Fruit fly (Drosophila melanogaster) whole organism, embryonic: ENCODE results near the gene Muc14A.
A peak's percentile ranks its signal among the peaks of the same experiment; 100 is the strongest.

Experiments
- Awh ChIP-seq: fragments of 200-800 bp; sonication (Bioruptor generic); IDR thresholded peaks from 2 replicates; pipeline ENCODE4, ENCODE4 v1.3.6; 2022; ENCODE audit warnings: missing biosample characterization, missing genetic modification characterization
- B-H2 ChIP-seq: fragments of 200-800 bp; sonication (Bioruptor generic); optimal IDR thresholded peaks from 2 replicates; lab custom pipeline; 2018; ENCODE audit warnings: missing biosample characterization, mild to moderate bottlenecking, missing genetic modification characterization
- CG10209 ChIP-seq: fragments of 200-800 bp; sonication (Bioruptor generic); optimal IDR thresholded peaks from 3 replicates; lab custom pipeline; 2017; ENCODE audit warnings: missing biosample characterization, mild to moderate bottlenecking, missing genetic modification characterization, missing genetic modification reagents
- CG11093 ChIP-seq: fragments of 200-800 bp; sonication (Bioruptor generic); IDR thresholded peaks from 3 replicates; pipeline ENCODE4 v1.3.6; 2022; ENCODE audit warnings: missing biosample characterization, missing genetic modification characterization
- CG11723 ChIP-seq: fragments of 200-800 bp; sonication (Bioruptor generic); optimal IDR thresholded peaks from 2 replicates; lab custom pipeline; 2017; ENCODE audit warnings: missing biosample characterization, mild to moderate bottlenecking, missing genetic modification characterization
- CG14014 ChIP-seq: fragments of 200-800 bp; sonication (Bioruptor generic); IDR thresholded peaks from 2 replicates; pipeline ENCODE4 v1.3.6; 2022; ENCODE audit warnings: missing biosample characterization, missing genetic modification characterization
- CG17359 ChIP-seq: fragments of 200-800 bp; sonication (Bioruptor generic); optimal IDR thresholded peaks from 3 replicates; lab custom pipeline; 2018; ENCODE audit warnings: missing biosample characterization, mild to moderate bottlenecking, missing genetic modification characterization, moderate library complexity
- CG18599 ChIP-seq: fragments of 200-800 bp; sonication (Bioruptor generic); optimal IDR thresholded peaks from 3 replicates; lab custom pipeline; 2017; ENCODE audit warnings: missing biosample characterization, missing genetic modification characterization, mild to moderate bottlenecking, moderate library complexity, missing genetic modification reagents
- CG3847 ChIP-seq: fragments of 200-800 bp; sonication (Bioruptor generic); IDR thresholded peaks from 2 replicates; pipeline ENCODE4 v1.3.6; 2022; ENCODE audit warnings: missing biosample characterization, missing genetic modification characterization
- CG4404 ChIP-seq: fragments of 200-800 bp; sonication (Bioruptor generic); IDR thresholded peaks from 2 replicates; pipeline ENCODE4 v1.3.6; 2022; ENCODE audit warnings: missing biosample characterization, missing genetic modification characterization
- CG4820 ChIP-seq: fragments of 200-800 bp; sonication (Bioruptor generic); optimal IDR thresholded peaks from 3 replicates; lab custom pipeline; 2016; ENCODE audit warnings: missing biosample characterization, missing genetic modification characterization
- CG5245 ChIP-seq: fragments of 200-800 bp; sonication (Bioruptor generic); optimal IDR thresholded peaks from 3 replicates; lab custom pipeline; 2016; ENCODE audit warnings: missing biosample characterization, missing genetic modification characterization
- CG6175 ChIP-seq: fragments of 200-800 bp; sonication (Bioruptor generic); IDR thresholded peaks from 3 replicates; pipeline ENCODE4 v1.3.6; 2022; ENCODE audit warnings: missing biosample characterization, missing genetic modification characterization
- CG6254 ChIP-seq: fragments of 200-800 bp; sonication (Bioruptor generic); optimal IDR thresholded peaks from 3 replicates; lab custom pipeline; 2017; ENCODE audit warnings: mild to moderate bottlenecking, missing biosample characterization, missing genetic modification reagents, missing genetic modification characterization
- CG6654 ChIP-seq: fragments of 200-800 bp; sonication (Bioruptor generic); optimal IDR thresholded peaks from 2 replicates; lab custom pipeline; 2017; ENCODE audit warnings: missing biosample characterization, mild to moderate bottlenecking, missing genetic modification characterization
- CG9727 ChIP-seq: fragments of 200-800 bp; sonication (Bioruptor generic); optimal IDR thresholded peaks from 3 replicates; lab custom pipeline; 2017; ENCODE audit warnings: missing biosample characterization, mild to moderate bottlenecking, missing genetic modification characterization
- CHES-1-like ChIP-seq: fragments of 200-800 bp; sonication (Bioruptor generic); optimal IDR thresholded peaks from 2 replicates; lab custom pipeline; 2016; ENCODE audit warnings: missing biosample characterization, missing genetic modification characterization
- Deaf1 ChIP-seq: fragments of 200-800 bp; optimal IDR thresholded peaks from 3 replicates; lab custom pipeline; 2019; ENCODE audit warnings: missing biosample characterization, mild to moderate bottlenecking, missing genetic modification characterization, moderate library complexity
- Dll ChIP-seq: fragments of 200-800 bp; sonication (Bioruptor generic); IDR thresholded peaks from 4 replicates; pipeline ENCODE4 v1.3.6; 2022; ENCODE audit warnings: missing biosample characterization, missing genetic modification characterization; ENCODE audit not compliant: partially characterized antibody
- GATAe ChIP-seq: fragments of 200-800 bp; sonication (Bioruptor generic); conservative IDR thresholded peaks from 2 replicates; pipeline ENCODE4 v1.3.6; 2022; ENCODE audit warnings: missing biosample characterization, missing genetic modification characterization
- HHEX ChIP-seq: fragments of 200-800 bp; sonication (Bioruptor generic); optimal IDR thresholded peaks from 3 replicates; lab custom pipeline; 2017; ENCODE audit warnings: missing biosample characterization, mild to moderate bottlenecking, missing genetic modification characterization, missing genetic modification reagents
- HLH4C ChIP-seq: fragments of 200-800 bp; sonication (Bioruptor generic); IDR thresholded peaks from 3 replicates; pipeline ENCODE4 v1.3.6; 2022; ENCODE audit warnings: missing biosample characterization, missing genetic modification characterization; ENCODE audit not compliant: partially characterized antibody
- Lpt ChIP-seq: fragments of >200 bp; optimal IDR thresholded peaks from 2 replicates; lab custom pipeline; 2018; ENCODE audit warnings: missing biosample characterization, missing genetic modification characterization
- NFAT ChIP-seq: fragments of 200-800 bp; sonication (Bioruptor generic); IDR thresholded peaks from 2 replicates; pipeline ENCODE4 v1.3.6; 2022; ENCODE audit warnings: missing biosample characterization, missing genetic modification characterization
- Oaz ChIP-seq: fragments of 200-800 bp; sonication (Bioruptor generic); IDR thresholded peaks from 2 replicates; pipeline ENCODE4 v1.3.6; 2022; ENCODE audit warnings: missing biosample characterization, missing genetic modification characterization
- Oli ChIP-seq: fragments of 200-800 bp; sonication (Bioruptor generic); optimal IDR thresholded peaks from 2 replicates; lab custom pipeline; 2018; ENCODE audit warnings: missing biosample characterization, mild to moderate bottlenecking, missing genetic modification characterization, moderate library complexity
- Ravus ChIP-seq: fragments of 200-800 bp; sonication (Bioruptor generic); IDR thresholded peaks from 2 replicates; pipeline ENCODE4 v1.3.6; 2022; ENCODE audit warnings: missing biosample characterization, missing genetic modification characterization
- TFAM ChIP-seq: fragments of 200-800 bp; sonication (Bioruptor generic); optimal IDR thresholded peaks from 2 replicates; lab custom pipeline; 2017; ENCODE audit warnings: missing biosample characterization, missing genetic modification characterization, inconsistent platforms
- Tbp ChIP-seq: fragments of >200 bp; optimal IDR thresholded peaks from 2 replicates; lab custom pipeline; 2018; ENCODE audit warnings: missing biosample characterization, missing genetic modification characterization
- abd-A ChIP-seq: fragments of 200-800 bp; sonication (Bioruptor generic); optimal IDR thresholded peaks from 3 replicates; lab custom pipeline; 2019; ENCODE audit warnings: missing biosample characterization, mild to moderate bottlenecking, missing genetic modification characterization, moderate library complexity
- amos ChIP-seq: fragments of 200-800 bp; sonication (Bioruptor generic); IDR thresholded peaks from 2 replicates; pipeline ENCODE4 v1.3.6; 2022; ENCODE audit warnings: missing biosample characterization, missing genetic modification characterization; ENCODE audit not compliant: partially characterized antibody
- aop ChIP-seq: fragments of 200-800 bp; sonication (Bioruptor generic); IDR thresholded peaks from 2 replicates; pipeline ENCODE4 v1.3.6; 2022; ENCODE audit warnings: missing biosample characterization, missing genetic modification characterization
- bcd ChIP-seq: fragments of 200-800 bp; sonication (Bioruptor generic); optimal IDR thresholded peaks from 2 replicates; lab custom pipeline; 2017; ENCODE audit warnings: missing biosample characterization, mild to moderate bottlenecking, missing genetic modification characterization
- crc ChIP-seq: fragments of 200-800 bp; sonication (Bioruptor generic); optimal IDR thresholded peaks from 2 replicates; lab custom pipeline; 2016; ENCODE audit warnings: missing biosample characterization, missing genetic modification characterization
- cwo ChIP-seq: fragments of 200-800 bp; sonication (Bioruptor generic); optimal IDR thresholded peaks from 3 replicates; lab custom pipeline; 2017; ENCODE audit warnings: missing biosample characterization, missing genetic modification characterization, mild to moderate bottlenecking, moderate library complexity, missing genetic modification reagents
- da ChIP-seq: fragments of 200-800 bp; sonication (Bioruptor generic); optimal IDR thresholded peaks from 2 replicates; lab custom pipeline; 2016; ENCODE audit warnings: missing biosample characterization, missing genetic modification characterization
- danr ChIP-seq: fragments of 200-800 bp; sonication (Bioruptor generic); IDR thresholded peaks from 2 replicates; pipeline ENCODE4 v1.3.6; 2022; ENCODE audit warnings: missing biosample characterization, missing genetic modification characterization
- dpn ChIP-seq, 2 experiments: fragments of 200-800 bp; sonication (Bioruptor generic); optimal IDR thresholded peaks; 3 replicates each; lab custom pipeline; 2016; ENCODE audit warnings: missing biosample characterization in 2 of 2, missing genetic modification characterization in 2 of 2
- hbn ChIP-seq: fragments of 200-800 bp; sonication (Bioruptor generic); IDR thresholded peaks from 2 replicates; pipeline ENCODE4 v1.3.6; 2022; ENCODE audit warnings: missing biosample characterization, missing genetic modification characterization; ENCODE audit not compliant: partially characterized antibody
- hth ChIP-seq: fragments of >200 bp; optimal IDR thresholded peaks from 2 replicates; lab custom pipeline; 2017; ENCODE audit warnings: inconsistent platforms
- lbe ChIP-seq: fragments of 200-800 bp; sonication (Bioruptor generic); optimal IDR thresholded peaks from 2 replicates; lab custom pipeline; 2016; ENCODE audit warnings: missing biosample characterization, mild to moderate bottlenecking, missing genetic modification characterization
- nmo ChIP-seq: fragments of 200-800 bp; sonication (Bioruptor generic); optimal IDR thresholded peaks from 2 replicates; lab custom pipeline; 2018; ENCODE audit warnings: missing biosample characterization, mild to moderate bottlenecking, missing genetic modification characterization, moderate library complexity
- pum ChIP-seq: fragments of 200-800 bp; sonication (Bioruptor generic); optimal IDR thresholded peaks from 2 replicates; lab custom pipeline; 2016; ENCODE audit warnings: missing biosample characterization, missing genetic modification characterization
- row ChIP-seq: fragments of 200-800 bp; sonication (Bioruptor generic); IDR thresholded peaks from 3 replicates; pipeline ENCODE4 v1.3.6; 2022; ENCODE audit warnings: missing biosample characterization, missing genetic modification characterization
- schlank ChIP-seq: fragments of 200-800 bp; sonication (Bioruptor generic); optimal IDR thresholded peaks from 2 replicates; lab custom pipeline; 2018; ENCODE audit warnings: missing biosample characterization, mild to moderate bottlenecking, missing genetic modification characterization
- sob ChIP-seq: fragments of 200-800 bp; sonication (Bioruptor generic); IDR thresholded peaks from 2 replicates; pipeline ENCODE4 v1.3.6; 2022; ENCODE audit warnings: missing biosample characterization, missing genetic modification characterization
- twi ChIP-seq: fragments of 200-800 bp; optimal IDR thresholded peaks from 2 replicates; lab custom pipeline; 2019; ENCODE audit warnings: missing biosample characterization, mild to moderate bottlenecking, missing genetic modification characterization, moderate library complexity
- unc-4 ChIP-seq: fragments of 200-800 bp; sonication (Bioruptor generic); IDR thresholded peaks from 2 replicates; pipeline ENCODE4 v1.3.6; 2022; ENCODE audit warnings: missing biosample characterization, missing genetic modification characterization; ENCODE audit not compliant: partially characterized antibody
- wek ChIP-seq: fragments of 200-800 bp; sonication (Bioruptor generic); optimal IDR thresholded peaks from 3 replicates; lab custom pipeline; 2018; ENCODE audit warnings: missing biosample characterization, mild to moderate bottlenecking, missing genetic modification characterization, moderate library complexity
- wor ChIP-seq: fragments of 200-800 bp; sonication (Bioruptor generic); IDR thresholded peaks from 2 replicates; pipeline ENCODE4 v1.3.6; 2022; ENCODE audit warnings: missing biosample characterization, missing genetic modification characterization
- zf30C ChIP-seq: fragments of 200-800 bp; sonication (Bioruptor generic); optimal IDR thresholded peaks from 3 replicates; lab custom pipeline; 2018; ENCODE audit warnings: missing biosample characterization, mild to moderate bottlenecking, missing genetic modification characterization

Muc14A gene

DNA sequence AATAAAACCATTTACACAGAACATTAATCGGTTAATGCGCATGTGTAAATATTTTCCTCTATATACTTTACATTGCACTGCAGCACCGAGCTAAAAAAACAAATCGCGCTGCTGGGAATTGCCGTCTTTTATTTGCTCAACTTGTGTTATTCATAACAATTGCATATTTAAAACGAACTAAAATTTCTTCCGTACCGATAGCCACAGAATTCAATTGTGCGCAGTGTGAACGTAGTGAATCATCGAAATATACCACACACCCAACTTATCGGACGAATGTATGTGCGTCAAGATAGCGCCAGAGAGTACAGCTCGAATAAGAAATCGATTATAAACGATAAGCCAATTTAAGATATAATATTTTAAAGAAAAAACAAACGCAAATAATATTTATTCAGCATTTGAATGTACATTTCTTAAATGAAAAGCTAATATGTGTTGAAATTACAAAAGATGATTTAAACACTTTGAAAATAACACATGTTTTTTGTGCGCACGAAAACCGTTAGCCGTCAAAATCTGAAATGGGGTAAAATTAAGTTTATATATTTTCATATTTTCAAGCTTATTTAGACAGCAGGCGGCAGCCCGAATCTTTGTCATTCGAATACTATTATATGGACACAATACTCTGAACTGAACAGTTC is 3.2 kb upstream of the Muc14A start, which contains the start of the genes vap and CG12698 (continued):
- no peak for TF ChIP-seq CG6175 (GFP tag; lab: Robert Waterston, UW)
- no peak for TF ChIP-seq da (GFP tag; lab: Kevin White, UChicago)
- no peak for TF ChIP-seq Deaf1 (tag; lab: Kevin White, UChicago)
- TF ChIP-seq abd-A (tag; lab: Kevin White, UChicago) = no peak
- TF ChIP-seq CG17359 (tag; lab: Kevin White, UChicago) = no peak
- no peak for TF ChIP-seq hth (lab: Kevin White, UChicago)
- TF ChIP-seq pum (GFP tag; lab: Kevin White, UChicago) = no peak
- no peak for TF ChIP-seq schlank (tag; lab: Kevin White, UChicago)
- TF ChIP-seq CG6254 (GFP tag; lab: Kevin White, UChicago) = no peak
- no peak for TF ChIP-seq B-H2 (GFP tag; lab: Kevin White, UChicago)
- no peak for TF ChIP-seq CG6654
- TF ChIP-seq sob = no peak
- TF ChIP-seq Oaz (GFP tag; lab: Robert Waterston, UW) = no peak
- no peak for TF ChIP-seq aop (GFP tag; lab: Robert Waterston, UW)
- TF ChIP-seq Dll (GFP tag; lab: Robert Waterston, UW) = peak; percentile 64
- TF ChIP-seq CG11093 = no peak
- TF ChIP-seq NFAT (GFP tag; lab: Robert Waterston, UW) = no peak
- no peak for TF ChIP-seq lbe (GFP tag; lab: Kevin White, UChicago)
- TF ChIP-seq danr (GFP tag; lab: Robert Waterston, UW) = no peak
- peak; percentile 59 for TF ChIP-seq unc-4
- TF ChIP-seq wor (GFP tag; lab: Robert Waterston, UW) = no peak
- TF ChIP-seq CG3847 (GFP tag; lab: Robert Waterston, UW) = no peak
- TF ChIP-seq HLH4C = peak; percentile 80
- peak; percentile 77 for TF ChIP-seq amos (GFP tag; lab: Robert Waterston, UW)
- TF ChIP-seq CG4404 (GFP tag; lab: Robert Waterston, UW) = no peak
- peak; percentile 25 for TF ChIP-seq nmo (GFP tag; lab: Kevin White, UChicago)
- no peak for TF ChIP-seq CG18599 (GFP tag; lab: Kevin White, UChicago)
- no peak for TF ChIP-seq TFAM (GFP tag; lab: Kevin White, UChicago)
- TF ChIP-seq CG9727 (GFP tag; lab: Kevin White, UChicago) = no peak
- no peak for TF ChIP-seq zf30C (GFP tag; lab: Kevin White, UChicago)
- no peak for TF ChIP-seq GATAe (GFP tag; lab: Robert Waterston, UW)
- TF ChIP-seq CG4820 (GFP tag; lab: Kevin White, UChicago) = no peak
- TF ChIP-seq CG14014 (GFP tag; lab: Robert Waterston, UW) = no peak
- TF ChIP-seq Oli = no peak
- TF ChIP-seq Tbp (GFP tag; lab: Kevin White, UChicago) = no peak
- no peak for TF ChIP-seq CG5245 (GFP tag; lab: Kevin White, UChicago)
- peak; percentile 50 for TF ChIP-seq row (GFP tag; lab: Robert Waterston, UW)
- TF ChIP-seq wek (GFP tag; lab: Kevin White, UChicago) = no peak
- TF ChIP-seq cwo (GFP tag; lab: Kevin White, UChicago) = no peak
- TF ChIP-seq bcd (GFP tag; lab: Kevin White, UChicago) = no peak
- TF ChIP-seq CHES-1-like (GFP tag; lab: Kevin White, UChicago) = no peak
- TF ChIP-seq CG10209 (GFP tag; lab: Kevin White, UChicago) = no peak
- no peak for TF ChIP-seq twi (tag; lab: Kevin White, UChicago)
- no peak for TF ChIP-seq Awh (GFP tag; lab: Robert Waterston, UW)
- no peak for TF ChIP-seq dpn (GFP tag; optimal IDR thresholded peaks at IDR 0.05; lab: Kevin White, UChicago)
- TF ChIP-seq Ravus (GFP tag; lab: Robert Waterston, UW) = no peak
- TF ChIP-seq crc (GFP tag; lab: Kevin White, UChicago) = no peak
- no peak for TF ChIP-seq HHEX (GFP tag; lab: Kevin White, UChicago)
- no peak for TF ChIP-seq Lpt (GFP tag; lab: Kevin White, UChicago)
- TF ChIP-seq CG11723 (GFP tag; lab: Kevin White, UChicago) = no peak
- TF ChIP-seq hbn = no peak; the same call in 1 of the 2 replicates
